Worm (Caenorhabditis elegans): ENCODE measurements around the gene F28C6.10.
A peak's percentile ranks its signal among the peaks of the same experiment; 100 is the strongest.

F28C6.10 gene

ce11 chrII:8643627-8644356 is 36.0 kb downstream of the F28C6.10 start:
- TF ChIP-seq unc-62 (GFP tag; optimal IDR thresholded peaks at IDR 0.05) (peak; percentile 7), unc-39 (tag; optimal IDR thresholded peaks at IDR 0.05) (no peak), mml-1 (tag; optimal IDR thresholded peaks at IDR 0.05) (no peak), pha-4 (tag; optimal IDR thresholded peaks at IDR 0.05) (peak; percentile 20), tbx-2 (tag; optimal IDR thresholded peaks at IDR 0.05) (no peak), hmg-11 (tag; optimal IDR thresholded peaks at IDR 0.05) (no peak), lin-39 (tag; optimal IDR thresholded peaks at IDR 0.05) (peak; percentile 31), ztf-11 (tag; optimal IDR thresholded peaks at IDR 0.05) (no peak), elt-1 (tag; optimal IDR thresholded peaks at IDR 0.05) (no peak), jun-1 (tag; optimal IDR thresholded peaks at IDR 0.05) (no peak)

- no peak for TF ChIP-seq lsy-12 (tag; optimal IDR thresholded peaks at IDR 0.05)
- no peak for TF ChIP-seq jun-1 (tag; optimal IDR thresholded peaks at IDR 0.05)
- TF ChIP-seq aly-2 (tag; optimal IDR thresholded peaks at IDR 0.05), result no peak
- TF ChIP-seq nhr-28 (tag; optimal IDR thresholded peaks at IDR 0.05), result no peak
- TF ChIP-seq skn-1 (tag; optimal IDR thresholded peaks at IDR 0.05), result no peak
- TF ChIP-seq elt-2 (tag; optimal IDR thresholded peaks at IDR 0.05), result no peak
- no peak for TF ChIP-seq snpc-4 (tag; optimal IDR thresholded peaks at IDR 0.05)
- TF ChIP-seq lin-39 (tag; optimal IDR thresholded peaks at IDR 0.05), result no peak
- no peak for TF ChIP-seq nhr-25 (tag; optimal IDR thresholded peaks at IDR 0.05)
These were observed 38.7 kb downstream of the F28C6.10 start for ce11 chrII:8646437-8646836.

- TF ChIP-seq elt-2 (tag; optimal IDR thresholded peaks at IDR 0.05), result no peak
- no peak for TF ChIP-seq pha-4 (tag; optimal IDR thresholded peaks at IDR 0.05)
- TF ChIP-seq R02D3.7 (tag; optimal IDR thresholded peaks at IDR 0.05), result no peak
- TF ChIP-seq unc-62 (GFP tag; optimal IDR thresholded peaks at IDR 0.05), result no peak
- no peak for TF ChIP-seq elt-3 (tag; optimal IDR thresholded peaks at IDR 0.05)
- TF ChIP-seq ceh-16 (tag; optimal IDR thresholded peaks at IDR 0.05), result no peak
- TF ChIP-seq nhr-23 (tag; optimal IDR thresholded peaks at IDR 0.05), result no peak
- no peak for TF ChIP-seq nhr-12 (tag; optimal IDR thresholded peaks at IDR 0.05)
- no peak for TF ChIP-seq ama-1 (optimal IDR thresholded peaks at IDR 0.05)
These were observed 41.1 kb downstream of the F28C6.10 start for ce11 chrII:8648843-8649242.

- no peak for TF ChIP-seq nhr-25 (tag; optimal IDR thresholded peaks at IDR 0.05)
- TF ChIP-seq egl-5 (tag; optimal IDR thresholded peaks at IDR 0.05), result peak; percentile 58
- no peak for TF ChIP-seq ztf-4 (tag; optimal IDR thresholded peaks at IDR 0.05)
- peak; percentile 9 for TF ChIP-seq elt-2 (tag; optimal IDR thresholded peaks at IDR 0.05)
- TF ChIP-seq pha-4 (tag; optimal IDR thresholded peaks at IDR 0.05), result peak; percentile 91
These were observed 42.9 kb downstream of the F28C6.10 start, which contains the start of gene pyr-1 for ce11 chrII:8650644-8651159. Gene pyr-1, plus strand, starts transcription at chrII:8651109.
